Worm (Caenorhabditis elegans) whole organism, early embryonic: ENCODE results near the gene ZK688.5.

Experiments used
- ama-1 ChIP-seq: fragments of 150-350 bp; optimal IDR thresholded peaks from 2 replicates; lab custom pipeline; 2014
- ceh-13 ChIP-seq: fragments of 200-800 bp; sonication (Bioruptor generic); optimal IDR thresholded peaks from 2 replicates; lab custom pipeline; 2018; ENCODE audit warnings: mild to moderate bottlenecking, missing genetic modification characterization, missing compliant biosample characterization
- ceh-36 ChIP-seq: sonication (generic microtip); optimal IDR thresholded peaks from 2 replicates; lab custom pipeline; 2016; ENCODE audit warnings: missing genetic modification characterization, inconsistent platforms, missing compliant biosample characterization
- flt-1 ChIP-seq: fragments of 200-800 bp; sonication (Bioruptor generic); IDR thresholded peaks from 2 replicates; pipeline ENCODE4 v1.3.6; 2022; ENCODE audit warnings: missing genetic modification characterization, missing compliant biosample characterization
- hmbx-1 ChIP-seq: sonication (generic microtip); optimal IDR thresholded peaks from 2 replicates; lab custom pipeline; 2016; ENCODE audit warnings: mild to moderate bottlenecking, missing genetic modification characterization, missing compliant biosample characterization
- hmg-4 ChIP-seq: fragments of 200-800 bp; sonication (Bioruptor generic); optimal IDR thresholded peaks from 2 replicates; lab custom pipeline; 2018; ENCODE audit warnings: mild to moderate bottlenecking, missing genetic modification characterization, missing compliant biosample characterization
- hnd-1 ChIP-seq: sonication (generic microtip); optimal IDR thresholded peaks from 2 replicates; lab custom pipeline; 2016; ENCODE audit warnings: missing genetic modification characterization, missing compliant biosample characterization
- pes-1 ChIP-seq: fragments of 200-800 bp; sonication (Bioruptor generic); IDR thresholded peaks from 2 replicates; pipeline ENCODE4 v1.3.6; 2022; ENCODE audit warnings: missing genetic modification reagents, missing genetic modification characterization, missing compliant biosample characterization
- scrt-1 ChIP-seq: fragments of 200-800 bp; sonication (Bioruptor generic); IDR thresholded peaks from 2 replicates; pipeline ENCODE4 v1.3.6; 2022; ENCODE audit warnings: missing genetic modification characterization, missing compliant biosample characterization

ce11 chrIII:7925968-7926367, 34.5 kb upstream of the ZK688.5 start:
- TF ChIP-seq ceh-36 (no peak), hmbx-1 (tag; lab: Kevin White, UChicago) (no peak), hnd-1 (tag; lab: Kevin White, UChicago) (no peak), pes-1 (GFP tag; lab: Robert Waterston, UW) (no peak), ama-1 (lab: Kevin White, UChicago) (no peak), flt-1 (GFP tag; lab: Robert Waterston, UW) (no peak), scrt-1 (GFP tag; lab: Robert Waterston, UW) (no peak), hmg-4 (GFP tag; lab: Kevin White, UChicago) (no peak), ceh-13 (GFP tag; lab: Kevin White, UChicago) (no peak)
